Fruit fly (Drosophila melanogaster) whole organism, embryonic: ENCODE results near the gene Cerk.

ENCODE experiments used
- B-H1 ChIP-seq: fragments of 200-800 bp; sonication (Bioruptor generic); IDR thresholded peaks from 3 replicates; pipeline ENCODE4 v1.3.6; 2022; ENCODE audit warnings: missing biosample characterization, missing genetic modification characterization
- CG11247 ChIP-seq: fragments of 200-800 bp; sonication (Bioruptor generic); IDR thresholded peaks from 2 replicates; pipeline ENCODE4 v1.3.6; 2022; ENCODE audit warnings: missing biosample characterization, missing genetic modification characterization
- CG1233 ChIP-seq: fragments of 200-800 bp; sonication (Bioruptor generic); optimal IDR thresholded peaks from 4 replicates; lab custom pipeline; 2018; ENCODE audit warnings: missing biosample characterization, mild to moderate bottlenecking, missing genetic modification characterization
- CG17359 ChIP-seq: fragments of 200-800 bp; sonication (Bioruptor generic); optimal IDR thresholded peaks from 3 replicates; lab custom pipeline; 2018; ENCODE audit warnings: missing biosample characterization, mild to moderate bottlenecking, missing genetic modification characterization, moderate library complexity
- CG1792 ChIP-seq: fragments of 200-800 bp; sonication (Bioruptor generic); optimal IDR thresholded peaks from 2 replicates; lab custom pipeline; 2016; ENCODE audit warnings: missing biosample characterization, missing genetic modification characterization
- CG18011 ChIP-seq: fragments of 200-800 bp; sonication (Bioruptor generic); optimal IDR thresholded peaks from 2 replicates; lab custom pipeline; 2017; ENCODE audit warnings: missing biosample characterization, missing genetic modification characterization, mild to moderate bottlenecking, moderate library complexity, missing genotype
- CG2120 ChIP-seq: fragments of 200-800 bp; sonication (Bioruptor generic); optimal IDR thresholded peaks from 3 replicates; lab custom pipeline; 2016; ENCODE audit warnings: missing biosample characterization, missing genetic modification characterization
- CG30403 ChIP-seq: fragments of 200-800 bp; sonication (Bioruptor generic); optimal IDR thresholded peaks from 3 replicates; lab custom pipeline; 2016; ENCODE audit warnings: missing biosample characterization, missing genetic modification characterization
- CG4282 ChIP-seq: fragments of 200-800 bp; sonication (Bioruptor generic); optimal IDR thresholded peaks from 2 replicates; lab custom pipeline; 2016; ENCODE audit warnings: missing biosample characterization, missing genetic modification characterization
- CG4328 ChIP-seq: fragments of 200-800 bp; sonication (Bioruptor generic); optimal IDR thresholded peaks from 3 replicates; lab custom pipeline; 2017; ENCODE audit warnings: missing biosample characterization, missing genetic modification reagents, missing genetic modification characterization
- CG7372 ChIP-seq: fragments of 200-800 bp; sonication (Bioruptor generic); IDR thresholded peaks from 2 replicates; pipeline ENCODE4 v1.3.6; 2022; ENCODE audit warnings: missing biosample characterization, missing genetic modification characterization
- CG8924 ChIP-seq: fragments of 200-800 bp; optimal IDR thresholded peaks from 3 replicates; lab custom pipeline; 2019; ENCODE audit warnings: missing biosample characterization, mild to moderate bottlenecking, missing genetic modification characterization, moderate library complexity
- CG8944 ChIP-seq: fragments of 200-800 bp; sonication (Bioruptor generic); optimal IDR thresholded peaks from 3 replicates; lab custom pipeline; 2016; ENCODE audit warnings: missing biosample characterization, missing genetic modification characterization
- CrebB ChIP-seq: fragments of 200-800 bp; sonication (Bioruptor generic); optimal IDR thresholded peaks from 3 replicates; lab custom pipeline; 2018; ENCODE audit warnings: missing biosample characterization, mild to moderate bottlenecking, missing genetic modification characterization
- D ChIP-seq, 2 experiments: fragments of 200-800 bp in 1 of 2; fragments of >200 bp in 1 of 2; sonication (Bioruptor generic) in 1 of 2; optimal IDR thresholded peaks; 2 replicates in 1 of 2; 3 replicates in 1 of 2; lab custom pipeline; 2017; ENCODE audit warnings: mild to moderate bottlenecking in 1 of 2, missing biosample characterization in 1 of 2, missing genetic modification characterization in 1 of 2, missing genetic modification reagents in 1 of 2
- D19A ChIP-seq: fragments of 200-800 bp; optimal IDR thresholded peaks from 3 replicates; lab custom pipeline; 2019; ENCODE audit warnings: missing biosample characterization, mild to moderate bottlenecking, missing genetic modification characterization, moderate library complexity
- Dll ChIP-seq: fragments of 200-800 bp; sonication (Bioruptor generic); IDR thresholded peaks from 4 replicates; pipeline ENCODE4 v1.3.6; 2022; ENCODE audit warnings: missing biosample characterization, missing genetic modification characterization; ENCODE audit not compliant: partially characterized antibody
- Dref ChIP-seq: fragments of 200-800 bp; sonication (Bioruptor generic); IDR thresholded peaks from 2 replicates; pipeline ENCODE4 v1.3.6; 2022; ENCODE audit warnings: missing biosample characterization, missing genetic modification characterization
- H2.0 ChIP-seq: fragments of 200-800 bp; sonication (Bioruptor generic); IDR thresholded peaks from 2 replicates; pipeline ENCODE4 v1.3.6; 2022; ENCODE audit warnings: missing biosample characterization, missing genetic modification characterization
- HLH3B ChIP-seq: fragments of 200-800 bp; sonication (Bioruptor generic); IDR thresholded peaks from 2 replicates; pipeline ENCODE4 v1.3.6; 2022; ENCODE audit warnings: missing biosample characterization, missing genetic modification characterization
- HLH54F ChIP-seq: fragments of 200-800 bp; sonication (Bioruptor generic); optimal IDR thresholded peaks from 3 replicates; lab custom pipeline; 2016; ENCODE audit warnings: missing biosample characterization, missing genetic modification characterization
- Hand ChIP-seq: fragments of 200-800 bp; sonication (Bioruptor generic); optimal IDR thresholded peaks from 2 replicates; lab custom pipeline; 2017; ENCODE audit warnings: mild to moderate bottlenecking, missing biosample characterization, missing genetic modification reagents, missing genetic modification characterization
- Hmx ChIP-seq: fragments of 200-800 bp; sonication (Bioruptor generic); optimal IDR thresholded peaks from 2 replicates; lab custom pipeline; 2016; ENCODE audit warnings: missing biosample characterization, missing genetic modification characterization
- Jarid2 ChIP-seq: fragments of 200-800 bp; sonication (Bioruptor generic); optimal IDR thresholded peaks from 3 replicates; lab custom pipeline; 2017; ENCODE audit warnings: mild to moderate bottlenecking, missing biosample characterization, missing genetic modification reagents, missing genetic modification characterization
- Max ChIP-seq: fragments of 200-800 bp; sonication (Bioruptor generic); optimal IDR thresholded peaks from 2 replicates; lab custom pipeline; 2016; ENCODE audit warnings: missing biosample characterization, mild to moderate bottlenecking, missing genetic modification characterization
- Opbp ChIP-seq: fragments of 200-800 bp; sonication (Bioruptor generic); IDR thresholded peaks from 3 replicates; pipeline ENCODE4 v1.3.6; 2022; ENCODE audit warnings: missing biosample characterization, missing genetic modification characterization; ENCODE audit not compliant: partially characterized antibody
- PHDP ChIP-seq: fragments of 200-800 bp; sonication (Bioruptor generic); optimal IDR thresholded peaks from 3 replicates; lab custom pipeline; 2018; ENCODE audit warnings: missing biosample characterization, mild to moderate bottlenecking, missing genetic modification characterization, moderate library complexity
- Spps ChIP-seq: fragments of 200-800 bp; sonication (Bioruptor generic); optimal IDR thresholded peaks from 2 replicates; lab custom pipeline; 2018; ENCODE audit warnings: missing biosample characterization, mild to moderate bottlenecking, missing genetic modification characterization
- al ChIP-seq: fragments of 200-800 bp; sonication (Bioruptor generic); IDR thresholded peaks from 2 replicates; pipeline ENCODE4 v1.3.6; 2022; ENCODE audit warnings: missing biosample characterization, missing genetic modification characterization
- dysf ChIP-seq: fragments of 200-800 bp; sonication (Bioruptor generic); IDR thresholded peaks from 3 replicates; pipeline ENCODE4 v1.3.6; 2022; ENCODE audit warnings: missing biosample characterization, missing genetic modification characterization
- emc ChIP-seq: fragments of 200-800 bp; sonication (Bioruptor generic); optimal IDR thresholded peaks from 2 replicates; lab custom pipeline; 2016; ENCODE audit warnings: missing biosample characterization, missing genetic modification characterization
- fd96Cb ChIP-seq: fragments of 200-800 bp; sonication (Bioruptor generic); optimal IDR thresholded peaks from 2 replicates; lab custom pipeline; 2018; ENCODE audit warnings: missing biosample characterization, mild to moderate bottlenecking, missing genetic modification characterization, moderate library complexity
- h ChIP-seq: fragments of >200 bp; optimal IDR thresholded peaks from 2 replicates; lab custom pipeline; 2017
- jing ChIP-seq: fragments of 200-800 bp; sonication (Bioruptor generic); optimal IDR thresholded peaks from 2 replicates; lab custom pipeline; 2018; ENCODE audit warnings: missing biosample characterization, mild to moderate bottlenecking, missing genetic modification characterization
- lab ChIP-seq: fragments of 200-800 bp; sonication (Bioruptor generic); optimal IDR thresholded peaks from 3 replicates; lab custom pipeline; 2017; ENCODE audit warnings: missing biosample characterization, missing genetic modification characterization, mild to moderate bottlenecking, moderate library complexity, missing genetic modification reagents
- lilli ChIP-seq: fragments of 200-800 bp; sonication (Bioruptor generic); optimal IDR thresholded peaks from 3 replicates; lab custom pipeline; 2016; ENCODE audit warnings: missing biosample characterization, missing genetic modification characterization
- nau ChIP-seq: fragments of 200-800 bp; sonication (Bioruptor generic); optimal IDR thresholded peaks from 3 replicates; lab custom pipeline; 2017; ENCODE audit warnings: missing biosample characterization, mild to moderate bottlenecking, missing genetic modification characterization, missing genetic modification reagents
- nerfin-2 ChIP-seq: fragments of 200-800 bp; sonication (Bioruptor generic); IDR thresholded peaks from 2 replicates; pipeline ENCODE4 v1.3.6; 2022; ENCODE audit warnings: missing biosample characterization, missing genetic modification characterization; ENCODE audit not compliant: partially characterized antibody
- phol ChIP-seq: fragments of 200-800 bp; sonication (Bioruptor generic); optimal IDR thresholded peaks from 3 replicates; lab custom pipeline; 2018; ENCODE audit warnings: missing biosample characterization, mild to moderate bottlenecking, missing genetic modification characterization, moderate library complexity
- pnt ChIP-seq: fragments of 200-800 bp; sonication (Bioruptor generic); optimal IDR thresholded peaks from 3 replicates; lab custom pipeline; 2016; ENCODE audit warnings: missing biosample characterization, missing genetic modification characterization
- pum ChIP-seq: fragments of 200-800 bp; sonication (Bioruptor generic); optimal IDR thresholded peaks from 2 replicates; lab custom pipeline; 2016; ENCODE audit warnings: missing biosample characterization, missing genetic modification characterization
- schlank ChIP-seq: fragments of 200-800 bp; sonication (Bioruptor generic); optimal IDR thresholded peaks from 2 replicates; lab custom pipeline; 2018; ENCODE audit warnings: missing biosample characterization, mild to moderate bottlenecking, missing genetic modification characterization
- sd ChIP-seq: fragments of 200-800 bp; sonication (Bioruptor generic); optimal IDR thresholded peaks from 3 replicates; lab custom pipeline; 2018; ENCODE audit warnings: missing biosample characterization, mild to moderate bottlenecking, missing genetic modification characterization, moderate library complexity
- sens ChIP-seq: fragments of 200-800 bp; sonication (Bioruptor generic); peaks from one replicate; lab custom pipeline; 2016; ENCODE audit warnings: missing biosample characterization, missing genetic modification characterization
- seq ChIP-seq: fragments of 200-800 bp; sonication (Bioruptor generic); IDR thresholded peaks from 2 replicates; pipeline ENCODE4 v1.3.6; 2022; ENCODE audit warnings: missing biosample characterization, missing genetic modification characterization
- sima ChIP-seq: fragments of 200-800 bp; sonication (Bioruptor generic); optimal IDR thresholded peaks from 2 replicates; lab custom pipeline; 2016; ENCODE audit warnings: missing biosample characterization, missing genetic modification characterization
- sna ChIP-seq: fragments of 200-800 bp; sonication (Bioruptor generic); IDR thresholded peaks from 2 replicates; pipeline ENCODE4 v1.3.6; 2022; ENCODE audit warnings: missing biosample characterization, missing genetic modification characterization; ENCODE audit not compliant: partially characterized antibody
- ssp ChIP-seq: fragments of 200-800 bp; sonication (Bioruptor generic); IDR thresholded peaks from 2 replicates; pipeline ENCODE4 v1.3.6; 2022; ENCODE audit warnings: missing biosample characterization, missing genetic modification characterization
- trem ChIP-seq: fragments of 200-800 bp; optimal IDR thresholded peaks from 3 replicates; lab custom pipeline; 2019; ENCODE audit warnings: missing biosample characterization, mild to moderate bottlenecking, missing genetic modification characterization, moderate library complexity
- zfh2 ChIP-seq: fragments of 200-800 bp; sonication (Bioruptor generic); optimal IDR thresholded peaks from 2 replicates; lab custom pipeline; 2016; ENCODE audit warnings: missing biosample characterization, missing genetic modification characterization

Gene Cerk

dm6 chr3R:5364539-5365273, 3.4 kb downstream of the Cerk start (continued):
- TF ChIP-seq dysf (GFP tag; lab: Robert Waterston, UW) (no peak), Hmx (GFP tag; lab: Kevin White, UChicago) (no peak), Spps (tag; lab: Kevin White, UChicago) (no peak), lilli (GFP tag; lab: Kevin White, UChicago) (no peak), D19A (no peak), fd96Cb (tag; lab: Kevin White, UChicago) (no peak), D (optimal IDR thresholded peaks at IDR 0.05; lab: Kevin White, UChicago) (no peak), D (GFP tag; optimal IDR thresholded peaks at IDR 0.05; lab: Kevin White, UChicago) (no peak), CG11247 (GFP tag; lab: Robert Waterston, UW) (no peak), seq (GFP tag; lab: Robert Waterston, UW) (no peak), H2.0 (GFP tag; lab: Robert Waterston, UW) (no peak), phol (no peak), CG8944 (GFP tag; lab: Kevin White, UChicago) (no peak), Max (GFP tag; lab: Kevin White, UChicago) (no peak), Hand (GFP tag; lab: Kevin White, UChicago) (no peak), nerfin-2 (GFP tag; lab: Robert Waterston, UW) (no peak), CG4282 (no peak), Opbp (GFP tag; lab: Robert Waterston, UW) (no peak), CG1792 (no peak), pum (GFP tag; lab: Kevin White, UChicago) (no peak), CG2120 (GFP tag; lab: Kevin White, UChicago) (no peak), PHDP (tag; lab: Kevin White, UChicago) (no peak), emc (no peak), CrebB (tag; lab: Kevin White, UChicago) (no peak), sna (no peak), CG7372 (GFP tag; lab: Robert Waterston, UW) (no peak), lab (GFP tag; lab: Kevin White, UChicago) (no peak), CG17359 (tag; lab: Kevin White, UChicago) (no peak), sens (peak; percentile 27), CG1233 (GFP tag; lab: Kevin White, UChicago) (no peak), HLH54F (GFP tag; lab: Kevin White, UChicago) (no peak), zfh2 (GFP tag; lab: Kevin White, UChicago) (no peak), jing (GFP tag; lab: Kevin White, UChicago) (no peak), sima (GFP tag; lab: Kevin White, UChicago) (no peak), HLH3B (GFP tag; lab: Robert Waterston, UW) (no peak), nau (GFP tag; lab: Kevin White, UChicago) (no peak), schlank (tag; lab: Kevin White, UChicago) (no peak), CG8924 (no peak), CG4328 (no peak), trem (tag; lab: Kevin White, UChicago) (no peak), sd (tag; lab: Kevin White, UChicago) (peak; percentile 21), B-H1 (GFP tag; lab: Robert Waterston, UW) (no peak), pnt (GFP tag; lab: Kevin White, UChicago) (no peak), CG30403 (GFP tag; lab: Kevin White, UChicago) (no peak), Dref (GFP tag; lab: Robert Waterston, UW) (no peak), al (GFP tag; lab: Robert Waterston, UW) (no peak), h (lab: Kevin White, UChicago) (no peak), ssp (GFP tag; lab: Robert Waterston, UW) (no peak), Dll (no peak), CG18011 (GFP tag; lab: Kevin White, UChicago) (no peak), Jarid2 (GFP tag; lab: Kevin White, UChicago) (no peak)
